Fruit fly (Drosophila melanogaster): ENCODE results near the gene bip1.

The bip1 gene

DNA sequence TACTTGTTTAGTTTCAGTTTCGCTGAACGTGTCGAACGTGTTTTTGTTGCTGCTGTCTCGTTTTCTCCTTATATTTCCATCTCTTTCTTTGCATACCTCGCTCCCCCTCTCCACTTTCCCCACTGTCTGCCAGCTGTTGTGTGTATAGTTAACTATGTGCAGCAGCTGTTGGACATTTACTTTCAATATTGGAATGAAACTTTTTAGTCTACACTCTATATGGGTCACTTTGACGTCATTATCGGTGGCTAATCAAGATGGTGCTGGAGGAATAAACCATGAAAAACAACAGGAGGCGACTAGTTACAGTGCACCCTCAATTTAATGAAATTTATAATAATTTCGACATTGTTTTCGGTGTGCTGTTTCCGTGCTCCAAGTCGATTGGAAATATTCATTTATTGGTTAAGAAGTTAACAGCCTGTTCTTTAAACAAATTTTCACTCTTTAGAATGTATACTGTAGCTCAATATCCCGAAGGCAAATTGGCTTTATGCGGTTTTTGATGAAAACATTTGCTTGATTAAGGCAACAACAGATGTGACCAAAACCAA is 29.2 kb downstream of the bip1 start (continued):
- no peak for TF ChIP-seq Dfd (GFP tag; optimal IDR thresholded peaks at IDR 0.05)
- peak; percentile 49 for TF ChIP-seq phol (tag; optimal IDR thresholded peaks at IDR 0.05)
- no peak for TF ChIP-seq ham (GFP tag; IDR thresholded peaks at IDR 0.05)
- no peak for TF ChIP-seq CG10274 (GFP tag; optimal IDR thresholded peaks at IDR 0.05)
- no peak for TF ChIP-seq CG11696 (GFP tag; IDR thresholded peaks at IDR 0.05)
- TF ChIP-seq CG17568 (GFP tag; optimal IDR thresholded peaks at IDR 0.05): no peak
- TF ChIP-seq lilli (GFP tag; optimal IDR thresholded peaks at IDR 0.05): no peak
- TF ChIP-seq tll (GFP tag; optimal IDR thresholded peaks at IDR 0.05): no peak
- TF ChIP-seq bowl (GFP tag; IDR thresholded peaks at IDR 0.05): no peak
- no peak for TF ChIP-seq CG6683 (GFP tag; optimal IDR thresholded peaks at IDR 0.05)
- TF ChIP-seq CG4854 (GFP tag; optimal IDR thresholded peaks at IDR 0.05): peak; percentile 10
- TF ChIP-seq maf-S (GFP tag; optimal IDR thresholded peaks at IDR 0.05): no peak
- TF ChIP-seq ttk (GFP tag; IDR thresholded peaks at IDR 0.05): peak; percentile 19; the same call in 1 of the 2 replicates
- no peak for TF ChIP-seq az2 (GFP tag; optimal IDR thresholded peaks at IDR 0.05)
- no peak for TF ChIP-seq CG8924 (tag; optimal IDR thresholded peaks at IDR 0.05)
- peak; percentile 11 for TF ChIP-seq CG15601 (tag; optimal IDR thresholded peaks at IDR 0.05)
- TF ChIP-seq BEAF-32 (GFP tag; optimal IDR thresholded peaks at IDR 0.05): no peak
- peak; percentile 38 for TF ChIP-seq CG3281 (GFP tag; optimal IDR thresholded peaks at IDR 0.05)
- TF ChIP-seq NC2β (GFP tag; optimal IDR thresholded peaks at IDR 0.05): no peak
- no peak for TF ChIP-seq CG9817 (tag; optimal IDR thresholded peaks at IDR 0.05)
- TF ChIP-seq tap (tag; optimal IDR thresholded peaks at IDR 0.05): peak; percentile 20
- TF ChIP-seq jing (GFP tag; optimal IDR thresholded peaks at IDR 0.05): no peak
- TF ChIP-seq CG17829 (tag; optimal IDR thresholded peaks at IDR 0.05): peak; percentile 14
- no peak for TF ChIP-seq CG33557 (GFP tag; optimal IDR thresholded peaks at IDR 0.05)
- TF ChIP-seq Antp (GFP tag; optimal IDR thresholded peaks at IDR 0.05): no peak
- no peak for TF ChIP-seq Oaz (GFP tag; IDR thresholded peaks at IDR 0.05)
- peak; percentile 50 for TF ChIP-seq CG11504 (tag; optimal IDR thresholded peaks at IDR 0.05)
- TF ChIP-seq ken (GFP tag; IDR thresholded peaks at IDR 0.05): 0 out of 3 replicates have a peak, but pooled peaks have one; percentile 34
- TF ChIP-seq CG11560 (tag; IDR thresholded peaks at IDR 0.05): no peak
- TF ChIP-seq trh (GFP tag; optimal IDR thresholded peaks at IDR 0.05): no peak
- peak; percentile 12 for TF ChIP-seq CG5180 (GFP tag; optimal IDR thresholded peaks at IDR 0.05)
- no peak for TF ChIP-seq CG3838 (GFP tag; optimal IDR thresholded peaks at IDR 0.05)
- TF ChIP-seq dysf (GFP tag; IDR thresholded peaks at IDR 0.05): peak; percentile 61
- no peak for TF ChIP-seq CG7271 (tag; optimal IDR thresholded peaks at IDR 0.05)
- TF ChIP-seq esg (GFP tag; conservative IDR thresholded peaks at IDR 0.05): 0 out of 2 replicates have a peak, but pooled peaks have one; percentile 25
- TF ChIP-seq gce (GFP tag; IDR thresholded peaks at IDR 0.05): no peak
- TF ChIP-seq CG1792 (GFP tag; optimal IDR thresholded peaks at IDR 0.05): no peak
- no peak for TF ChIP-seq Lim3 (GFP tag; IDR thresholded peaks at IDR 0.05)
- TF ChIP-seq CG32767 (GFP tag; IDR thresholded peaks at IDR 0.05): no peak
- TF ChIP-seq CG18619 (GFP tag; optimal IDR thresholded peaks at IDR 0.05): no peak
- TF ChIP-seq Xrp1 (GFP tag; IDR thresholded peaks at IDR 0.05): peak; percentile 43; the same call in 1 of the 2 replicates
- no peak for TF ChIP-seq Eip74EF (GFP tag; optimal IDR thresholded peaks at IDR 0.05)
- TF ChIP-seq crc (GFP tag; optimal IDR thresholded peaks at IDR 0.05): no peak
- TF ChIP-seq NfI (GFP tag; optimal IDR thresholded peaks at IDR 0.05): no peak
- TF ChIP-seq odd (GFP tag; optimal IDR thresholded peaks at IDR 0.05): no peak
- TF ChIP-seq unpg (GFP tag; optimal IDR thresholded peaks at IDR 0.05): no peak
- TF ChIP-seq chif (GFP tag; optimal IDR thresholded peaks at IDR 0.05): no peak
- no peak for TF ChIP-seq gsb (GFP tag; IDR thresholded peaks at IDR 0.05)
- no peak for TF ChIP-seq fd3F (GFP tag; optimal IDR thresholded peaks at IDR 0.05)
- TF ChIP-seq CG18476 (GFP tag; optimal IDR thresholded peaks at IDR 0.05): no peak
